Fruit fly (Drosophila melanogaster) whole organism, prepupa: Measurements from ENCODE around the gene pic.

ENCODE experiments used
- Blimp-1 ChIP-seq: fragments of 200-800 bp; sonication (Bioruptor generic); optimal IDR thresholded peaks from 3 replicates; lab custom pipeline; 2017; ENCODE audit warnings: missing biosample characterization, missing genetic modification characterization, mild to moderate bottlenecking, moderate library complexity, missing genetic modification reagents
- CG10631 ChIP-seq: fragments of 200-800 bp; sonication (Bioruptor generic); optimal IDR thresholded peaks from 2 replicates; lab custom pipeline; 2016; ENCODE audit warnings: missing biosample characterization, missing genetic modification characterization
- CG10669 ChIP-seq: fragments of 200-800 bp; sonication (Bioruptor generic); optimal IDR thresholded peaks from 3 replicates; lab custom pipeline; 2018; ENCODE audit warnings: missing biosample characterization, mild to moderate bottlenecking, missing genetic modification characterization, moderate library complexity
- CG15336 ChIP-seq: fragments of 200-800 bp; sonication (Bioruptor generic); IDR thresholded peaks from 2 replicates; pipeline ENCODE4 v1.3.6; 2022; ENCODE audit warnings: missing biosample characterization, missing genetic modification characterization
- CG1621 ChIP-seq: fragments of 200-800 bp; sonication (Bioruptor generic); optimal IDR thresholded peaks from 3 replicates; lab custom pipeline; 2018; ENCODE audit warnings: missing biosample characterization, mild to moderate bottlenecking, missing genetic modification characterization
- CG16779 ChIP-seq: fragments of 200-800 bp; sonication (Bioruptor generic); optimal IDR thresholded peaks from 3 replicates; lab custom pipeline; 2017; ENCODE audit warnings: missing biosample characterization, mild to moderate bottlenecking, missing genetic modification characterization
- CG3032 ChIP-seq: fragments of 200-800 bp; optimal IDR thresholded peaks from 2 replicates; lab custom pipeline; 2019; ENCODE audit warnings: missing biosample characterization, mild to moderate bottlenecking, missing genetic modification characterization, moderate library complexity
- CG32006 ChIP-seq: fragments of 200-800 bp; sonication (Bioruptor generic); optimal IDR thresholded peaks from 3 replicates; lab custom pipeline; 2017; ENCODE audit warnings: missing biosample characterization, mild to moderate bottlenecking, missing genetic modification characterization
- CG34406 ChIP-seq: fragments of 200-800 bp; sonication (Bioruptor generic); optimal IDR thresholded peaks from 3 replicates; lab custom pipeline; 2016; ENCODE audit warnings: missing biosample characterization, missing genetic modification characterization
- CG3919 ChIP-seq: fragments of 200-800 bp; sonication (Bioruptor generic); optimal IDR thresholded peaks from 3 replicates; lab custom pipeline; 2016; ENCODE audit warnings: missing biosample characterization, missing genetic modification characterization
- CG4318 ChIP-seq: fragments of 200-800 bp; sonication (Bioruptor generic); optimal IDR thresholded peaks from 3 replicates; lab custom pipeline; 2017; ENCODE audit warnings: missing biosample characterization, mild to moderate bottlenecking, missing genetic modification characterization
- CG6792 ChIP-seq: fragments of 200-800 bp; sonication (Bioruptor generic); optimal IDR thresholded peaks from 3 replicates; lab custom pipeline; 2016; ENCODE audit warnings: missing biosample characterization, missing genetic modification characterization
- CG6808 ChIP-seq: fragments of 200-800 bp; sonication (Bioruptor generic); optimal IDR thresholded peaks from 3 replicates; lab custom pipeline; 2017; ENCODE audit warnings: missing biosample characterization, missing genetic modification characterization, mild to moderate bottlenecking, moderate library complexity, missing genetic modification reagents
- CG7368 ChIP-seq: fragments of 200-800 bp; sonication (Bioruptor generic); optimal IDR thresholded peaks from 3 replicates; lab custom pipeline; 2016; ENCODE audit warnings: missing biosample characterization, missing genetic modification characterization
- CG8632 ChIP-seq: fragments of 200-800 bp; sonication (Bioruptor generic); optimal IDR thresholded peaks from 3 replicates; lab custom pipeline; 2016; ENCODE audit warnings: missing biosample characterization, missing genetic modification characterization
- CG9139 ChIP-seq: fragments of 200-800 bp; sonication (Bioruptor generic); optimal IDR thresholded peaks from 3 replicates; lab custom pipeline; 2017; ENCODE audit warnings: missing biosample characterization, mild to moderate bottlenecking, missing genetic modification characterization
- Ets21C ChIP-seq: fragments of 200-800 bp; sonication (Bioruptor generic); optimal IDR thresholded peaks from 3 replicates; lab custom pipeline; 2016; ENCODE audit warnings: missing biosample characterization, missing genetic modification characterization
- Ets96B ChIP-seq: fragments of 200-800 bp; optimal IDR thresholded peaks from 2 replicates; lab custom pipeline; 2019; ENCODE audit warnings: missing biosample characterization, mild to moderate bottlenecking, missing genetic modification characterization, moderate library complexity
- Gug ChIP-seq: fragments of 200-800 bp; sonication (Bioruptor generic); IDR thresholded peaks from 2 replicates; pipeline ENCODE4 v1.3.6; 2022; ENCODE audit warnings: missing biosample characterization, missing genetic modification characterization
- Hr38 ChIP-seq: sonication (Bioruptor generic); optimal IDR thresholded peaks from 2 replicates; lab custom pipeline; 2016; ENCODE audit warnings: missing biosample characterization, missing genetic modification characterization
- Hr4 ChIP-seq: fragments of 200-800 bp; sonication (Bioruptor generic); optimal IDR thresholded peaks from 3 replicates; lab custom pipeline; 2016; ENCODE audit warnings: missing biosample characterization, missing genetic modification characterization
- Lpt ChIP-seq: fragments of 200-800 bp; sonication (Bioruptor generic); optimal IDR thresholded peaks from 3 replicates; lab custom pipeline; 2016; ENCODE audit warnings: missing biosample characterization, missing genetic modification characterization
- OdsH ChIP-seq: fragments of 200-800 bp; sonication (Bioruptor generic); optimal IDR thresholded peaks from 3 replicates; lab custom pipeline; 2016; ENCODE audit warnings: missing biosample characterization, missing genetic modification characterization
- Sox102F ChIP-seq: fragments of 200-800 bp; sonication (Bioruptor generic); optimal IDR thresholded peaks from 2 replicates; lab custom pipeline; 2016; ENCODE audit warnings: missing biosample characterization, mild to moderate bottlenecking, missing genetic modification characterization
- Sox14 ChIP-seq: fragments of 200-800 bp; sonication (Bioruptor generic); optimal IDR thresholded peaks from 3 replicates; lab custom pipeline; 2016; ENCODE audit warnings: missing biosample characterization, missing genetic modification characterization
- Sox15 ChIP-seq: fragments of 200-800 bp; sonication (Bioruptor generic); optimal IDR thresholded peaks from 3 replicates; lab custom pipeline; 2016; ENCODE audit warnings: missing biosample characterization, missing genetic modification characterization
- achi ChIP-seq: fragments of 200-800 bp; sonication (Bioruptor generic); optimal IDR thresholded peaks from 3 replicates; lab custom pipeline; 2016; ENCODE audit warnings: missing biosample characterization, missing genetic modification characterization
- dsx ChIP-seq: fragments of 200-800 bp; optimal IDR thresholded peaks from 3 replicates; lab custom pipeline; 2019; ENCODE audit warnings: missing biosample characterization, mild to moderate bottlenecking, missing genetic modification characterization, moderate library complexity; ENCODE audit not compliant: poor library complexity, severe bottlenecking
- eg ChIP-seq: fragments of 200-800 bp; sonication (Bioruptor generic); IDR thresholded peaks from 3 replicates; pipeline ENCODE4 v1.3.6; 2022; ENCODE audit warnings: missing biosample characterization, missing genetic modification characterization
- esn ChIP-seq: fragments of 200-800 bp; sonication (Bioruptor generic); optimal IDR thresholded peaks from 2 replicates; lab custom pipeline; 2016; ENCODE audit warnings: missing biosample characterization, mild to moderate bottlenecking, missing genetic modification characterization, moderate library complexity
- fd85E ChIP-seq: fragments of 200-800 bp; sonication (Bioruptor generic); optimal IDR thresholded peaks from 3 replicates; lab custom pipeline; 2016; ENCODE audit warnings: missing biosample characterization, missing genetic modification characterization
- fkh ChIP-seq: fragments of 200-800 bp; sonication (Bioruptor generic); optimal IDR thresholded peaks from 3 replicates; lab custom pipeline; 2017; ENCODE audit warnings: missing biosample characterization, mild to moderate bottlenecking, missing genetic modification characterization, moderate library complexity
- lz ChIP-seq: fragments of 200-800 bp; sonication (Bioruptor generic); optimal IDR thresholded peaks from 3 replicates; lab custom pipeline; 2016; ENCODE audit warnings: missing biosample characterization, missing genetic modification characterization
- spab ChIP-seq: fragments of 200-800 bp; sonication (Bioruptor generic); optimal IDR thresholded peaks from 2 replicates; lab custom pipeline; 2017; ENCODE audit warnings: missing biosample characterization, mild to moderate bottlenecking, missing genetic modification characterization, missing genetic modification reagents
- ss ChIP-seq, 2 experiments: fragments of 200-800 bp; sonication (Bioruptor generic); optimal IDR thresholded peaks; 2 replicates in 1 of 2; 3 replicates in 1 of 2; lab custom pipeline; 2017 to 2018; ENCODE audit warnings: mild to moderate bottlenecking in 2 of 2, missing biosample characterization in 2 of 2, missing genetic modification characterization in 2 of 2, moderate library complexity in 1 of 2
- vri ChIP-seq: fragments of 200-800 bp; sonication (Bioruptor generic); optimal IDR thresholded peaks from 3 replicates; lab custom pipeline; 2016; ENCODE audit warnings: missing biosample characterization, mild to moderate bottlenecking, missing genetic modification characterization

pic gene

dm6 chr3R:13017623-13018036, 34.4 kb upstream of the pic start:
- peak; percentile 15 for TF ChIP-seq Lpt
- TF ChIP-seq eg, result no peak
- no peak for TF ChIP-seq Sox15 (GFP tag; lab: Kevin White, UChicago)
- TF ChIP-seq CG16779 (tag; lab: Kevin White, UChicago), result no peak
- peak; percentile 96 for TF ChIP-seq vri (GFP tag; lab: Kevin White, UChicago)
- TF ChIP-seq CG15336 (GFP tag; lab: Robert Waterston, UW), result peak; percentile 40

DNA sequence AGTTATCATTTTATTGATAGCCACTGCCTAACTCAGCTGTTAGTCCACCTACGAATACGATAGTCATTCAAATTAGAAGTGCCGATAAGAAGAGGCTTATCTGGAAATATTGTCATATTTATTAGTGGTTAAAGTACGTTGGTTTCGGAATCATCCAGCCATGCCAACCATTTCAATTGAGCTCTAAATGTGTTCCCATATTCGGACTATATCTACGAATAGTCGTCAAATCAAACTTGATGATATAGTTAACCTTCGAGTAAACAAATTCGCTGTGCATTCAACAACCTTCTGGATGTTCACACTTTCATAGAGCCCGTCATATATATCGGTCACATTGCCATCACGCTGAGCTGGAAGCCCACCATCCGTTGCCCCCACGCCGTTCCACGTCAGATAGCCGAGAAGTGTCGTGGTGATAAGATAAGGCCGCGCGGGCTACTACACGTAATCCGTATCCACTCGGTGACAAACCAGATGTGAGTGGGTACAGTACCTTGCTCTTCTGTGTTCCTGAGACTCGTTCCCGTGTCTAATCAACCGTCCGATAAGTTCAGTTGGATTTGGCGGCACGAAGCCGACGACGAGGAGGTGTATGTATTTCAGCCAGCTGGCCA, 33.7 kb upstream of the pic start:
- TF ChIP-seq vri (GFP tag; lab: Kevin White, UChicago), result peak; percentile 98
- no peak for TF ChIP-seq ss (GFP tag; optimal IDR thresholded peaks at IDR 0.05; lab: Kevin White, UChicago)
- TF ChIP-seq Lpt, result no peak

dm6 chr3R:13018995-13019394, 33.0 kb upstream of the pic start:
- TF ChIP-seq CG3032 (tag; lab: Kevin White, UChicago), result no peak
- TF ChIP-seq spab (GFP tag; lab: Kevin White, UChicago), result no peak
- no peak for TF ChIP-seq Sox14 (GFP tag; lab: Kevin White, UChicago)
- no peak for TF ChIP-seq Gug
- TF ChIP-seq Lpt, result no peak
- TF ChIP-seq CG34406 (GFP tag; lab: Kevin White, UChicago), result no peak
- TF ChIP-seq fkh (GFP tag; lab: Kevin White, UChicago), result no peak
- no peak for TF ChIP-seq achi (GFP tag; lab: Kevin White, UChicago)
- no peak for TF ChIP-seq dsx
- TF ChIP-seq Blimp-1 (GFP tag; lab: Kevin White, UChicago), result no peak
- no peak for TF ChIP-seq fd85E (GFP tag; lab: Kevin White, UChicago)
- no peak for TF ChIP-seq CG1621 (tag; lab: Kevin White, UChicago)
- no peak for TF ChIP-seq CG10631
- no peak for TF ChIP-seq Sox102F (GFP tag; lab: Kevin White, UChicago)
- no peak for TF ChIP-seq CG15336 (GFP tag; lab: Robert Waterston, UW)
- no peak for TF ChIP-seq CG7368
- no peak for TF ChIP-seq Ets21C (GFP tag; lab: Kevin White, UChicago)
- TF ChIP-seq, all 60 proteins: peak for 0

DNA sequence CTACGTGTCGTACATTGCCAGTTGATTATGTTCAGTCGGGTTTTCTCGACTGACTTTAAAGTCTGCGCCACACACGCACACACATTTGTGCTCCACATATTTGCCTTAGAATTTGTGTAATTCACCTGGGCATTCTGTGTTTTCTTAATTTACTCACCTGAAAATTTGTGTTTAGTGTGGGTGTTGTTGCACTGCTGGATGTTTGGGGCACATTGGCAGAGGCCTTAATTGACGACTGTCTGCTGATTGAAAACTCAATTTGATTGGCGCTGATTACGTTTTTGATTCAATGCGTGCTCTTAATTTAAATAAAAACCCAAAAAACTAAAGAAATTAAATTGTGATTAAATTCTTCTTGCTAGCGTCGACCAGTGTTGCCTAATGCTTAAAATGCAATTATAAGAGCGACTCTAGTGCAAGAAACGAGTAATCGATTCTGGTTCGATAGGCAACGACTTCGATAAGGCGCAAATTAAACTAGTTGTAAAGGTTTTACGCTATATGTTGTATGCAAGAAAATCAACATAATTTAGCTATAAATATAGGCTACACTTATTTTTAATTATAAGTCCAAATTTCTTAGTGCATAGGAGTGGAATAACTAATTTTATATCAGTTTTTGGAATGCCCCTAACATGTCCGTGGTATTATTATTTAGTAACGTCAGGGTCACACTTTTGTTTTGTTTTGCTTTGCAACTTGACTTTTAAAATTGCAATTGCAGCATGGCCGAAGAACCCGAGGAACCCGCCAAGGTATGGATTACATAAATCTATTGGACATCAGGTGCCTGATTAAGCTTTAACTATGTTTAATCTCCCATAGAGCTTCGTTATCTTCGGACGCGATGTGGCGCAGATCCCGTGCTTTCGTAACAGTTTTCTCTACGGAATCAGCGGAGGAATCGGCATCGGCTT, 21.5 kb upstream of the pic start, which contains the start of the genes CG46281 and CG46280:
Gene CG46281, minus strand, starts transcription at position 51 of the 917 bp plus-strand sequence.
Gene CG46280, minus strand, starts transcription at position 403 of the 917 bp plus-strand sequence.
- TF ChIP-seq spab (GFP tag; lab: Kevin White, UChicago), result no peak
- TF ChIP-seq lz, result peak; percentile 43
- peak; percentile 10 for TF ChIP-seq CG3032 (tag; lab: Kevin White, UChicago)
- no peak for TF ChIP-seq CG32006 (GFP tag; lab: Kevin White, UChicago)
- TF ChIP-seq CG6808, result no peak
- TF ChIP-seq Ets96B (tag; lab: Kevin White, UChicago), result no peak
- TF ChIP-seq CG1621 (tag; lab: Kevin White, UChicago), result no peak
- no peak for TF ChIP-seq OdsH (GFP tag; lab: Kevin White, UChicago)
- TF ChIP-seq CG6792 (GFP tag; lab: Kevin White, UChicago), result no peak
- TF ChIP-seq dsx, result no peak
- TF ChIP-seq CG3919 (GFP tag; lab: Kevin White, UChicago), result no peak
- TF ChIP-seq CG10669 (GFP tag; lab: Kevin White, UChicago), result no peak
- TF ChIP-seq esn (GFP tag; lab: Kevin White, UChicago), result peak; percentile 57
- TF ChIP-seq Hr38 (GFP tag; lab: Kevin White, UChicago), result no peak
- TF ChIP-seq vri (GFP tag; lab: Kevin White, UChicago), result peak; percentile 17
- TF ChIP-seq CG8632 (GFP tag; lab: Kevin White, UChicago), result no peak
- no peak for TF ChIP-seq CG4318 (GFP tag; lab: Kevin White, UChicago)
- no peak for TF ChIP-seq Hr4 (GFP tag; lab: Kevin White, UChicago)
- TF ChIP-seq CG34406 (GFP tag; lab: Kevin White, UChicago), result no peak
- TF ChIP-seq CG9139 (GFP tag; lab: Kevin White, UChicago), result no peak
- no peak for TF ChIP-seq Ets21C (GFP tag; lab: Kevin White, UChicago)
